Fruit fly (Drosophila melanogaster): ENCODE results near the gene ND-15.
A peak's percentile ranks its signal among the peaks of the same experiment; 100 is the strongest.

Gene ND-15

dm6 chr2L:94639-95059 is 19.9 kb upstream of the ND-15 start, which contains the start of gene Zir (continued):
- no peak for TF ChIP-seq CG17612 (GFP tag; IDR thresholded peaks at IDR 0.05)
- no peak for TF ChIP-seq Deaf1 (tag; optimal IDR thresholded peaks at IDR 0.05)
- peak; percentile 83 for TF ChIP-seq Med (GFP tag)
- no peak for TF ChIP-seq jigr1 (GFP tag; IDR thresholded peaks at IDR 0.05)
- no peak for TF ChIP-seq CG16779 (GFP tag; IDR thresholded peaks at IDR 0.05)
- no peak for TF ChIP-seq fd3F (GFP tag; optimal IDR thresholded peaks at IDR 0.05)
- 0 out of 3 replicates have a peak, but pooled peaks have one; percentile 20 for TF ChIP-seq CG2199 (GFP tag; IDR thresholded peaks at IDR 0.05)
- no peak for TF ChIP-seq p53 (GFP tag; optimal IDR thresholded peaks at IDR 0.05)
- TF ChIP-seq CG17802 (tag; optimal IDR thresholded peaks at IDR 0.05): no peak
- no peak for TF ChIP-seq H2.0 (GFP tag; IDR thresholded peaks at IDR 0.05)
- TF ChIP-seq CG7372 (GFP tag; IDR thresholded peaks at IDR 0.05): no peak
- TF ChIP-seq ash1 (GFP tag; optimal IDR thresholded peaks at IDR 0.05): no peak
- no peak for TF ChIP-seq lbe (GFP tag; optimal IDR thresholded peaks at IDR 0.05)
- TF ChIP-seq twi (tag; optimal IDR thresholded peaks at IDR 0.05): no peak
- TF ChIP-seq CG5245 (GFP tag; optimal IDR thresholded peaks at IDR 0.05): no peak
- TF ChIP-seq CG15601 (tag; optimal IDR thresholded peaks at IDR 0.05): peak; percentile 9
- TF ChIP-seq CG3065 (GFP tag; optimal IDR thresholded peaks at IDR 0.05): no peak
- peak; percentile 40 for TF ChIP-seq YL-1 (GFP tag; optimal IDR thresholded peaks at IDR 0.05)
- TF ChIP-seq schlank (tag; optimal IDR thresholded peaks at IDR 0.05): no peak
- no peak for TF ChIP-seq Ssrp (tag; optimal IDR thresholded peaks at IDR 0.05)
- no peak for TF ChIP-seq CG2875 (GFP tag; optimal IDR thresholded peaks at IDR 0.05)
- TF ChIP-seq CG43689 (GFP tag; IDR thresholded peaks at IDR 0.05): no peak
- TF ChIP-seq zfh2 (GFP tag; optimal IDR thresholded peaks at IDR 0.05): no peak
- no peak for TF ChIP-seq CG8089 (GFP tag; optimal IDR thresholded peaks at IDR 0.05)
- TF ChIP-seq CG8359 (GFP tag; optimal IDR thresholded peaks at IDR 0.05; ENCODE audit: borderline replicate concordance): no peak
- TF ChIP-seq CG2712 (tag; optimal IDR thresholded peaks at IDR 0.05): no peak
- TF ChIP-seq TFAM (GFP tag; optimal IDR thresholded peaks at IDR 0.05): no peak
- TF ChIP-seq CG3407 (GFP tag; optimal IDR thresholded peaks at IDR 0.05): no peak
- TF ChIP-seq ham (GFP tag; IDR thresholded peaks at IDR 0.05): no peak
- no peak for TF ChIP-seq croc (GFP tag; conservative IDR thresholded peaks at IDR 0.05)
- TF ChIP-seq ewg (GFP tag; optimal IDR thresholded peaks at IDR 0.05): no peak
- no peak for TF ChIP-seq tup (GFP tag; optimal IDR thresholded peaks at IDR 0.05)
- TF ChIP-seq hth (optimal IDR thresholded peaks at IDR 0.05): no peak
- peak; percentile 78 for TF ChIP-seq Bgb (GFP tag; IDR thresholded peaks at IDR 0.05; ENCODE audit: partially characterized antibody)
- TF ChIP-seq Fer3 (tag; optimal IDR thresholded peaks at IDR 0.05): no peak
- TF ChIP-seq dpn (GFP tag; optimal IDR thresholded peaks at IDR 0.05): no peak
- TF ChIP-seq crp (GFP tag; optimal IDR thresholded peaks at IDR 0.05): no peak
- peak; percentile 80 for TF ChIP-seq CG13287 (GFP tag; IDR thresholded peaks at IDR 0.05; ENCODE audit: partially characterized antibody)
- no peak for TF ChIP-seq chm (GFP tag; IDR thresholded peaks at IDR 0.05)
- TF ChIP-seq CG8944 (GFP tag; optimal IDR thresholded peaks at IDR 0.05): no peak
- no peak for TF ChIP-seq Drgx (GFP tag; IDR thresholded peaks at IDR 0.05)
- TF ChIP-seq Ada2b (GFP tag; IDR thresholded peaks at IDR 0.05): no peak
- TF ChIP-seq gt (GFP tag; IDR thresholded peaks at IDR 0.05): no peak
- TF ChIP-seq sim (GFP tag; IDR thresholded peaks at IDR 0.05): no peak
- TF ChIP-seq kni (GFP tag; optimal IDR thresholded peaks at IDR 0.05): no peak
- TF ChIP-seq H15 (GFP tag; IDR thresholded peaks at IDR 0.05): no peak
- peak; percentile 74; the same call in 1 of the 2 replicates for TF ChIP-seq amos (GFP tag; IDR thresholded peaks at IDR 0.05; ENCODE audit: partially characterized antibody)
- TF ChIP-seq CG2120 (GFP tag; optimal IDR thresholded peaks at IDR 0.05): peak; percentile 49
- no peak for TF ChIP-seq CG18011 (GFP tag; optimal IDR thresholded peaks at IDR 0.05)
- no peak for TF ChIP-seq sqz (GFP tag; optimal IDR thresholded peaks at IDR 0.05)
- TF ChIP-seq CG1529 (GFP tag; optimal IDR thresholded peaks at IDR 0.05): no peak
- no peak for TF ChIP-seq corto (GFP tag; optimal IDR thresholded peaks at IDR 0.05)
